Worm (Caenorhabditis elegans): ENCODE measurements around the gene exc-6.

exc-6 gene

DNA sequence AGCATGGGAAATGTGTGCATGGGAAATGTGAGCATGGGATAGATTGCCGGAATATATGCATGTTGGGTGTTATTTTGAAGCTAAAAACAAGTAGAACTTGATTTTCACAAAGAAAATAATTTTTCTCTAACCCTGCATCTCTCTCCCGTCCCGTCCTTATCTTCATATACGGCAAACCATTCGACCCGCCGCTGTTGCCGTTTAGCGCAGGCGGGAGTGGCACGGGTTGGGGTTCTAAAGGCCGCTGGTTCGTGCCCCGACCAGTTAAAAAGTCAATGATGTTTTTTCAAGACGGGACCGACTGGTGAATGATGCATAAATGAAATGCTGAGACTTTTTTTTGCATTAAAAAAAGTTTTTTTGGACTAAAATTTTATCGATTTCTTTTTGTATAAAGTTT is 19.2 kb downstream of the exc-6 start (continued):
- peak; percentile 54 for TF ChIP-seq T23F11.4 (GFP tag; optimal IDR thresholded peaks at IDR 0.05)
- TF ChIP-seq pag-3 (tag; optimal IDR thresholded peaks at IDR 0.05; ENCODE audit: borderline replicate concordance) = no peak
- TF ChIP-seq ceh-2 (tag; optimal IDR thresholded peaks at IDR 0.05) = peak; percentile 48
- no peak for TF ChIP-seq ceh-30 (tag; optimal IDR thresholded peaks at IDR 0.05)
- TF ChIP-seq ceh-48 (tag; optimal IDR thresholded peaks at IDR 0.05) = peak; percentile 45
- TF ChIP-seq tbx-2 (tag; optimal IDR thresholded peaks at IDR 0.05) = peak; percentile 5
- no peak for TF ChIP-seq hlh-30 (tag; optimal IDR thresholded peaks at IDR 0.05; ENCODE audit: insufficient read depth)
- TF ChIP-seq madf-2 (tag; optimal IDR thresholded peaks at IDR 0.05) = peak; percentile 44
- TF ChIP-seq ceh-22 (tag; optimal IDR thresholded peaks at IDR 0.05) = no peak
- TF ChIP-seq C38D4.7 (GFP tag; optimal IDR thresholded peaks at IDR 0.05) = peak; percentile 62
- TF ChIP-seq lin-11 (tag; optimal IDR thresholded peaks at IDR 0.05) = peak; percentile 64
- peak; percentile 33 for TF ChIP-seq zip-5 (tag; optimal IDR thresholded peaks at IDR 0.05)
- peak; percentile 73 for TF ChIP-seq che-1 (tag; optimal IDR thresholded peaks at IDR 0.05)
- TF ChIP-seq ceh-18 (tag; optimal IDR thresholded peaks at IDR 0.05) = peak; percentile 15
- peak; percentile 23 for TF ChIP-seq nhr-232 (tag; optimal IDR thresholded peaks at IDR 0.05)
- TF ChIP-seq hlh-15 (tag; optimal IDR thresholded peaks at IDR 0.05) = peak; percentile 6
- no peak for TF ChIP-seq ama-1 (optimal IDR thresholded peaks at IDR 0.05)
- peak; percentile 31 for TF ChIP-seq ceh-9 (tag; optimal IDR thresholded peaks at IDR 0.05)
- peak; percentile 1 for TF ChIP-seq nfya-1 (tag; optimal IDR thresholded peaks at IDR 0.05)
- no peak for TF ChIP-seq unc-86 (tag; optimal IDR thresholded peaks at IDR 0.05)
- TF ChIP-seq ceh-45 (GFP tag; IDR thresholded peaks at IDR 0.05) = no peak
- no peak for TF ChIP-seq fkh-10 (GFP tag; optimal IDR thresholded peaks at IDR 0.05)
- TF ChIP-seq hlh-8 (tag; optimal IDR thresholded peaks at IDR 0.05) = no peak
- peak; percentile 60 for TF ChIP-seq ref-2 (tag; optimal IDR thresholded peaks at IDR 0.05)
- TF ChIP-seq fkh-6 (tag; optimal IDR thresholded peaks at IDR 0.05) = no peak
- no peak for TF ChIP-seq ceh-24 (tag; optimal IDR thresholded peaks at IDR 0.05)
- TF ChIP-seq elt-2 (tag; optimal IDR thresholded peaks at IDR 0.05) = peak; percentile 79
- TF ChIP-seq sox-4 (tag; optimal IDR thresholded peaks at IDR 0.05) = peak; percentile 64
- TF ChIP-seq elt-4 (tag; optimal IDR thresholded peaks at IDR 0.05) = no peak
- TF ChIP-seq mec-3 (tag; optimal IDR thresholded peaks at IDR 0.05; ENCODE audit: borderline replicate concordance) = no peak
- peak; percentile 72 for TF ChIP-seq gmeb-2 (tag; optimal IDR thresholded peaks at IDR 0.05)
- TF ChIP-seq C08G9.2 (tag; optimal IDR thresholded peaks at IDR 0.05) = no peak
- peak; percentile 46 for TF ChIP-seq npax-4 (tag; optimal IDR thresholded peaks at IDR 0.05)
- TF ChIP-seq ttx-3 (tag; optimal IDR thresholded peaks at IDR 0.05) = peak; percentile 34

DNA sequence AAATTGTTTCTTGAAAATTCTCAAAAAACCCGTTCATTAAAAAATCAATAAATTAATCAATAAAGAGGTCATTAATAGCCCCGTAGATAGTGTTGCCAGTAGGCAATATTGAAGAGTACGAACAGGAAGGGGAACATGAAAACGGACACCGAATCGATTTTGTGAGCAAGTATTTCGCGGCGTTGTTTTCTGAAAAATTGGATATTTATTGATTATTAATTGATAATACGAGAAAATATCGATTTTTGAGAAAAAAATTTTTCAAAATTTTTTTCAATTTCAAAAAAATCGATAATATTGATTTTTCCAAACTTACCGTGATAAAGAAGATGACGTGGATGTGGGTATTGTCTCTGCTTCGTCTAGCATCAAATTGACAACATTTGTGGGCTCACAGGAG is 22.5 kb downstream of the exc-6 start:
- TF ChIP-seq ceh-45 (GFP tag; IDR thresholded peaks at IDR 0.05) = no peak
- no peak for TF ChIP-seq nhr-232 (tag; optimal IDR thresholded peaks at IDR 0.05)
- TF ChIP-seq ceh-48 (tag; optimal IDR thresholded peaks at IDR 0.05) = peak; percentile 9

DNA sequence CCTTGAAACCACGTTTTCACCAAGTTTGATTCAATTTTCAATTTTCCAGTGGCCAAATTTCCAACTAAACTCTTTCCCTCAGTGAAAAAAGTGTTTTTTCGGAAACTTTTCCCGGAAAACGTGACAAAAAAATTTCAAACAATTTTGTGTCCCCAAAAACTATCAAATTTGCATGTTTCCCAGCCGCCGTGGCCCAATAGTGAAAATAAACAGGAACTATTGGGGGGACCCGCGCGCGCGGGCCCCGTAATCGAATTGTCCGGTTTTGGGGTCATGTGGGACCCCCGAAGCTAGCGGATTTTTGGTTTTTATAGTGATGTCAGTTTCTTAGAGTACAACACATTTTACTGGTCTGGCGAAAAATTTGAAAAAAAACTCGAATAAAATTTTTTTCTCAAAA is 28.5 kb downstream of the exc-6 start:
- TF ChIP-seq dmd-4 (tag; optimal IDR thresholded peaks at IDR 0.05; ENCODE audit: borderline replicate concordance) (no peak), Y22D7AL.16 (tag; optimal IDR thresholded peaks at IDR 0.05) (no peak), nfya-1 (tag; optimal IDR thresholded peaks at IDR 0.05) (no peak), ceh-19 (GFP tag; optimal IDR thresholded peaks at IDR 0.05) (no peak), unc-42 (tag; optimal IDR thresholded peaks at IDR 0.05) (peak; percentile 95), unc-55 (GFP tag; optimal IDR thresholded peaks at IDR 0.05) (no peak)

DNA sequence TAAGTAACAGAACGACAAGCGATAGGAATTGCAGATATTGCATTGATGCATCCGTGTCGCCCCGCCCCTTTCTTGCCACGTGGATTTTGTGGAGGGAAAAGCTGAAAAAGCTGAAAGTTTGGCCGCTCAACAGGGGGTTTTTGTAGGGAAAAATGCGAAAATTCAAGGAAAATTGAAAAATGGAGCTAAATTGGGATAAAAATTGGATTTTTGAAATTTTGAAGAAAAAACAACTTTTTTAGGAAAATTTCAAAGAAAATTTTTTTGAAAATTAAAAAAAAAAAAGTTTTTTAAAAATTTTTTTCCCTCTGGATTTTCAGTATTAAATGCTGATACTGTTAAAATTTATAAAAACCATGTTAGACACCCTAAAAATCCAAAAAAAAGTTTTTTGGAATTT is 32.9 kb downstream of the exc-6 start, which contains the start of gene lgc-46:
lgc-46 (minus strand) TSS at position 101 of the 400 bp plus-strand sequence.
- TF ChIP-seq pat-9 (tag; optimal IDR thresholded peaks at IDR 0.05) = no peak
- TF ChIP-seq K02D7.2 (tag; optimal IDR thresholded peaks at IDR 0.05) = no peak
- no peak for TF ChIP-seq pros-1 (tag; optimal IDR thresholded peaks at IDR 0.05)
- no peak for TF ChIP-seq nfya-1 (tag; optimal IDR thresholded peaks at IDR 0.05)
- no peak for TF ChIP-seq fkh-6 (tag; optimal IDR thresholded peaks at IDR 0.05)
